Fruit fly (Drosophila melanogaster): Measurements from ENCODE around the gene gnu.

The gnu gene

dm6 chr3L:14757464-14758384 lies 45.4 kb downstream of the gnu start, which contains the start of gene CG42507 (continued):
- TF ChIP-seq CTCF (GFP tag; optimal IDR thresholded peaks at IDR 0.05) = no peak
- TF ChIP-seq chif (GFP tag; optimal IDR thresholded peaks at IDR 0.05) = no peak
- peak; percentile 24 for TF ChIP-seq ewg (GFP tag; optimal IDR thresholded peaks at IDR 0.05)
- no peak for TF ChIP-seq CG30403 (GFP tag; optimal IDR thresholded peaks at IDR 0.05)
- no peak for TF ChIP-seq jigr1 (GFP tag; IDR thresholded peaks at IDR 0.05)
- TF ChIP-seq CG33213 (GFP tag; optimal IDR thresholded peaks at IDR 0.05) = no peak
- peak; percentile 46; the same call in 1 of the 2 replicates for TF ChIP-seq unc-4 (GFP tag; IDR thresholded peaks at IDR 0.05; ENCODE audit: partially characterized antibody)
- no peak for TF ChIP-seq hb (GFP tag; IDR thresholded peaks at IDR 0.05; ENCODE audit: partially characterized antibody)
- TF ChIP-seq ash1 (GFP tag; optimal IDR thresholded peaks at IDR 0.05) = peak; percentile 34
- TF ChIP-seq CG32772 (GFP tag; IDR thresholded peaks at IDR 0.05) = no peak
- TF ChIP-seq CG7987 (GFP tag; optimal IDR thresholded peaks at IDR 0.05) = peak; percentile 61
- TF ChIP-seq Hr39 (optimal IDR thresholded peaks at IDR 0.05) = no peak
- peak; percentile 66 for TF ChIP-seq CG18619 (GFP tag; optimal IDR thresholded peaks at IDR 0.05)
- peak; percentile 35 for TF ChIP-seq YL-1 (GFP tag; optimal IDR thresholded peaks at IDR 0.05)
- no peak for TF ChIP-seq vnd (GFP tag; IDR thresholded peaks at IDR 0.05; ENCODE audit: partially characterized antibody)
- TF ChIP-seq CG33557 (GFP tag; optimal IDR thresholded peaks at IDR 0.05) = peak; percentile 63
- TF ChIP-seq CG10267 (tag; optimal IDR thresholded peaks at IDR 0.05) = no peak
- TF ChIP-seq CG1603 (tag; optimal IDR thresholded peaks at IDR 0.05) = peak; percentile 39
- TF ChIP-seq CG10147 (GFP tag; optimal IDR thresholded peaks at IDR 0.05) = peak; percentile 24
- TF ChIP-seq eve (GFP tag; optimal IDR thresholded peaks at IDR 0.05) = no peak
- TF ChIP-seq CG11398 (GFP tag; optimal IDR thresholded peaks at IDR 0.05) = peak; percentile 14
- TF ChIP-seq CG17359 (tag; optimal IDR thresholded peaks at IDR 0.05) = peak; percentile 14
- TF ChIP-seq CG2678 (tag; optimal IDR thresholded peaks at IDR 0.05) = peak; percentile 54
- TF ChIP-seq sd (tag; optimal IDR thresholded peaks at IDR 0.05) = peak; percentile 68
- peak; percentile 18 for TF ChIP-seq abd-A (tag; optimal IDR thresholded peaks at IDR 0.05)
- peak; percentile 12; the same call in 1 of the 2 replicates for TF ChIP-seq stc (GFP tag; IDR thresholded peaks at IDR 0.05)
- no peak for TF ChIP-seq dati (GFP tag; IDR thresholded peaks at IDR 0.05)
- TF ChIP-seq toy (GFP tag; IDR thresholded peaks at IDR 0.05) = no peak
- no peak for TF ChIP-seq cato (GFP tag; optimal IDR thresholded peaks at IDR 0.05; ENCODE audit: borderline replicate concordance)
- peak; percentile 59 for TF ChIP-seq Atf6 (GFP tag; IDR thresholded peaks at IDR 0.05)
- TF ChIP-seq ken (GFP tag; IDR thresholded peaks at IDR 0.05) = peak; percentile 18; the same call in 1 of the 3 replicates
- TF ChIP-seq lab (GFP tag; optimal IDR thresholded peaks at IDR 0.05) = peak; percentile 71
- no peak for TF ChIP-seq CG2129 (GFP tag; IDR thresholded peaks at IDR 0.05; ENCODE audit: partially characterized antibody)
- TF ChIP-seq CG13424 (tag; optimal IDR thresholded peaks at IDR 0.05) = peak; percentile 33
- no peak for TF ChIP-seq CG12155 (GFP tag; optimal IDR thresholded peaks at IDR 0.05)
- peak; percentile 66; the same call in 1 of the 2 replicates for TF ChIP-seq Xrp1 (GFP tag; IDR thresholded peaks at IDR 0.05)
- peak; percentile 65 for TF ChIP-seq pfk (GFP tag; optimal IDR thresholded peaks at IDR 0.05)
- peak; percentile 50 for TF ChIP-seq ara (GFP tag; IDR thresholded peaks at IDR 0.05)
- peak; percentile 67 for TF ChIP-seq fd64A (GFP tag; optimal IDR thresholded peaks at IDR 0.05)
- TF ChIP-seq grau (tag; optimal IDR thresholded peaks at IDR 0.05) = peak; percentile 9
- peak; percentile 62 for TF ChIP-seq CG17568 (GFP tag; optimal IDR thresholded peaks at IDR 0.05)
- TF ChIP-seq HmgZ (tag; optimal IDR thresholded peaks at IDR 0.05) = peak; percentile 9
- peak; percentile 44 for TF ChIP-seq CHES-1-like (GFP tag; optimal IDR thresholded peaks at IDR 0.05)
- peak; percentile 5 for TF ChIP-seq pzg (GFP tag; optimal IDR thresholded peaks at IDR 0.05)
- TF ChIP-seq CG3838 (GFP tag; optimal IDR thresholded peaks at IDR 0.05) = no peak
- peak; percentile 57 for TF ChIP-seq CG6813 (GFP tag; optimal IDR thresholded peaks at IDR 0.05)
- TF ChIP-seq CkIIα-i1 (GFP tag; IDR thresholded peaks at IDR 0.05) = no peak
- TF ChIP-seq nmo (GFP tag; optimal IDR thresholded peaks at IDR 0.05) = no peak

Data from whole organism, embryonic.